Worm (Caenorhabditis elegans) whole organism, L4 larva: ENCODE results near the gene C15C7.4.

Experiments
- F10B5.3 ChIP-seq: sonication (generic microtip); optimal IDR thresholded peaks from 2 replicates; lab custom pipeline; 2016; ENCODE audit warnings: mild to moderate bottlenecking, missing genetic modification characterization, missing compliant biosample characterization
- F37D6.2 ChIP-seq: sonication (generic microtip); optimal IDR thresholded peaks from 2 replicates; lab custom pipeline; 2016; ENCODE audit warnings: mild to moderate bottlenecking, missing genetic modification characterization, missing compliant biosample characterization
- R02D3.7 ChIP-seq: fragments of 150-350 bp; sonication (generic microtip); optimal IDR thresholded peaks from 3 replicates; lab custom pipeline; 2014; ENCODE audit warnings: missing biosample characterization, missing genetic modification characterization
- Y105C5A.15 ChIP-seq: fragments of 200-800 bp; sonication (Bioruptor generic); IDR thresholded peaks from 2 replicates; pipeline ENCODE4 v1.3.6; 2022; ENCODE audit warnings: missing genetic modification characterization, missing compliant biosample characterization
- Y48G9A.11 ChIP-seq: fragments of 200-800 bp; sonication (Bioruptor generic); IDR thresholded peaks from 2 replicates; pipeline ENCODE4 v1.3.6; 2022; ENCODE audit warnings: missing genetic modification reagents, missing genetic modification characterization, missing compliant biosample characterization
- aha-1 ChIP-seq: fragments of 150-350 bp; peaks from one replicate; lab custom pipeline; 2014; ENCODE audit warnings: missing biosample characterization, missing genetic modification characterization
- ama-1 ChIP-seq: fragments of 150-350 bp; optimal IDR thresholded peaks from 2 replicates; lab custom pipeline; 2014; ENCODE audit warnings: inconsistent platforms, mixed read lengths
- attf-4 ChIP-seq: sonication (generic microtip); optimal IDR thresholded peaks from 3 replicates; lab custom pipeline; 2017; ENCODE audit warnings: missing biosample characterization, missing genetic modification characterization
- ceh-20 ChIP-seq: fragments of 200-800 bp; sonication (Bioruptor generic); IDR thresholded peaks from 2 replicates; pipeline ENCODE4 v1.3.6; 2022; ENCODE audit warnings: missing genetic modification reagents, missing genetic modification characterization, missing compliant biosample characterization
- ceh-28 ChIP-seq: fragments of 150-350 bp; optimal IDR thresholded peaks from 2 replicates; lab custom pipeline; 2014; ENCODE audit warnings: missing biosample characterization, missing genetic modification reagents, missing genetic modification characterization
- ces-1 ChIP-seq: fragments of 150-350 bp; sonication (generic microtip); optimal IDR thresholded peaks from 4 replicates; lab custom pipeline; 2014; ENCODE audit warnings: missing biosample characterization, missing genetic modification reagents, missing genetic modification characterization
- daf-16 ChIP-seq, 3 experiments: sonication (generic microtip); optimal IDR thresholded peaks; 2 replicates each; lab custom pipeline; 2016 to 2017; ENCODE audit warnings: missing genetic modification characterization in 3 of 3, missing genetic modification reagents in 3 of 3, mild to moderate bottlenecking in 2 of 3, missing compliant biosample characterization in 2 of 3, missing biosample characterization in 1 of 3, moderate library complexity in 1 of 3
- daf-19 ChIP-seq: fragments of 200-800 bp; sonication (Bioruptor generic); conservative IDR thresholded peaks from 2 replicates; pipeline ENCODE4 v1.3.6; 2022; ENCODE audit warnings: missing genetic modification characterization, missing compliant biosample characterization
- dmd-6 ChIP-seq: fragments of 200-800 bp; sonication (Bioruptor generic); IDR thresholded peaks from 2 replicates; pipeline ENCODE4 v1.3.6; 2022; ENCODE audit warnings: missing genetic modification reagents, missing genetic modification characterization, missing compliant biosample characterization
- dve-1 ChIP-seq: sonication (generic microtip); optimal IDR thresholded peaks from 2 replicates; lab custom pipeline; 2017; ENCODE audit warnings: antibody characterized with exemption, mild to moderate bottlenecking, missing genetic modification characterization, missing compliant biosample characterization; ENCODE audit not compliant: insufficient read depth
- hif-1 ChIP-seq, 2 experiments: sonication (generic microtip); optimal IDR thresholded peaks; 2 replicates each; lab custom pipeline; 2016 to 2017; ENCODE audit warnings: missing compliant biosample characterization in 2 of 2, missing genetic modification characterization in 2 of 2, missing genetic modification reagents in 2 of 2, missing genotype in 2 of 2, mild to moderate bottlenecking in 1 of 2
- hlh-11 ChIP-seq: fragments of 200-800 bp; sonication (Bioruptor generic); optimal IDR thresholded peaks from 2 replicates; lab custom pipeline; 2018; ENCODE audit warnings: mild to moderate bottlenecking, missing genetic modification characterization, missing compliant biosample characterization
- jun-1 ChIP-seq: fragments of 150-350 bp; optimal IDR thresholded peaks from 2 replicates; lab custom pipeline; 2014; ENCODE audit warnings: missing biosample characterization, missing genetic modification reagents, missing genetic modification characterization
- lim-7 ChIP-seq: fragments of 200-800 bp; sonication (Bioruptor generic); IDR thresholded peaks from 2 replicates; pipeline ENCODE4 v1.3.6; 2022; ENCODE audit warnings: missing genetic modification characterization, missing compliant biosample characterization
- lin-1 ChIP-seq: fragments of 200-800 bp; sonication (Bioruptor generic); IDR thresholded peaks from 2 replicates; pipeline ENCODE4 v1.3.6; 2022; ENCODE audit warnings: missing genetic modification reagents, missing genetic modification characterization, missing compliant biosample characterization
- lin-29 ChIP-seq: fragments of 200-800 bp; sonication (Bioruptor generic); IDR thresholded peaks from 2 replicates; pipeline ENCODE4 v1.3.6; 2022; ENCODE audit warnings: missing genetic modification reagents, missing genetic modification characterization, missing compliant biosample characterization
- lin-39 ChIP-seq: fragments of 150-350 bp; optimal IDR thresholded peaks from 2 replicates; lab custom pipeline; 2014; ENCODE audit warnings: missing biosample characterization, missing genetic modification reagents, missing genetic modification characterization
- lsy-2 ChIP-seq, 2 experiments: fragments of 150-350 bp in 1 of 2; sonication (generic microtip) in 1 of 2; optimal IDR thresholded peaks; 2 replicates each; lab custom pipeline; 2014 to 2017; ENCODE audit warnings: missing biosample characterization in 2 of 2, missing genetic modification characterization in 2 of 2
- mdt-29 ChIP-seq: fragments of 200-800 bp; sonication (Bioruptor generic); IDR thresholded peaks from 2 replicates; pipeline ENCODE4 v1.3.6; 2022; ENCODE audit warnings: missing genetic modification reagents, missing genetic modification characterization, missing compliant biosample characterization
- mes-2 ChIP-seq: sonication (generic microtip); optimal IDR thresholded peaks from 2 replicates; lab custom pipeline; 2016; ENCODE audit warnings: missing genotype, mild to moderate bottlenecking, missing genetic modification characterization, missing compliant biosample characterization; ENCODE audit not compliant: poor library complexity, severe bottlenecking
- nhr-10 ChIP-seq: fragments of 150-350 bp; optimal IDR thresholded peaks from 2 replicates; lab custom pipeline; 2014; ENCODE audit warnings: missing biosample characterization, missing genetic modification characterization
- nhr-102 ChIP-seq: sonication (generic microtip); optimal IDR thresholded peaks from 2 replicates; lab custom pipeline; 2016; ENCODE audit warnings: mild to moderate bottlenecking, missing genetic modification characterization, moderate library complexity, missing compliant biosample characterization
- nhr-11 ChIP-seq: fragments of 150-350 bp; optimal IDR thresholded peaks from 2 replicates; lab custom pipeline; 2014; ENCODE audit warnings: missing biosample characterization, missing genetic modification characterization
- nhr-237 ChIP-seq: sonication (generic microtip); optimal IDR thresholded peaks from 2 replicates; lab custom pipeline; 2017; ENCODE audit warnings: missing biosample characterization, missing genetic modification characterization
- nhr-25 ChIP-seq: sonication (generic microtip); optimal IDR thresholded peaks from 2 replicates; lab custom pipeline; 2017; ENCODE audit warnings: missing genetic modification characterization, mild to moderate bottlenecking, missing compliant biosample characterization, antibody characterized with exemption, moderate library complexity, borderline replicate concordance; ENCODE audit not compliant: insufficient read depth
- nhr-28 ChIP-seq: fragments of 150-350 bp; optimal IDR thresholded peaks from 2 replicates; lab custom pipeline; 2014; ENCODE audit warnings: missing biosample characterization, missing genetic modification characterization
- nhr-41 ChIP-seq: fragments of 200-800 bp; sonication (Bioruptor generic); IDR thresholded peaks from 2 replicates; pipeline ENCODE4 v1.3.6; 2022; ENCODE audit warnings: missing genetic modification reagents, missing genetic modification characterization, missing compliant biosample characterization
- nhr-42 ChIP-seq: fragments of 200-800 bp; sonication (Bioruptor generic); IDR thresholded peaks from 2 replicates; pipeline ENCODE4 v1.3.6; 2022; ENCODE audit warnings: missing genetic modification characterization, missing compliant biosample characterization
- nhr-48 ChIP-seq: sonication (generic microtip); optimal IDR thresholded peaks from 2 replicates; lab custom pipeline; 2016; ENCODE audit warnings: mild to moderate bottlenecking, missing genetic modification characterization, missing compliant biosample characterization
- nhr-76 ChIP-seq: fragments of 150-350 bp; optimal IDR thresholded peaks from 2 replicates; lab custom pipeline; 2014; ENCODE audit warnings: missing biosample characterization, missing genetic modification characterization
- nhr-77 ChIP-seq: fragments of 150-350 bp; optimal IDR thresholded peaks from 2 replicates; lab custom pipeline; 2014; ENCODE audit warnings: missing biosample characterization, missing genetic modification characterization
- pha-4 ChIP-seq, 2 experiments: fragments of 150-350 bp in 1 of 2; fragments of 200-800 bp in 1 of 2; sonication (Bioruptor generic) in 1 of 2; IDR thresholded peaks in 1 of 2; optimal IDR thresholded peaks in 1 of 2; 2 replicates each; pipeline versions ENCODE4 v1.3.6 to Lab custom; 2014 to 2022; ENCODE audit warnings: missing genetic modification characterization in 2 of 2, missing genetic modification reagents in 2 of 2, missing biosample characterization in 1 of 2, missing compliant biosample characterization in 1 of 2
- rbr-2 ChIP-seq: sonication (generic microtip); optimal IDR thresholded peaks from 2 replicates; lab custom pipeline; 2016; ENCODE audit warnings: missing genotype, missing genetic modification characterization, missing compliant biosample characterization
- saeg-2 ChIP-seq: fragments of 200-800 bp; sonication (Bioruptor generic); IDR thresholded peaks from 2 replicates; pipeline ENCODE4 v1.3.6; 2022; ENCODE audit warnings: missing genetic modification reagents, missing genetic modification characterization, missing compliant biosample characterization
- set-16 ChIP-seq: fragments of 200-800 bp; sonication (Bioruptor generic); IDR thresholded peaks from 2 replicates; pipeline ENCODE4 v1.3.6; 2022; ENCODE audit warnings: missing genetic modification reagents, missing genetic modification characterization, missing compliant biosample characterization
- snpc-1.2 ChIP-seq: fragments of 200-800 bp; sonication (Bioruptor generic); IDR thresholded peaks from 2 replicates; pipeline ENCODE4 v1.3.6; 2022; ENCODE audit warnings: missing genetic modification reagents, missing genetic modification characterization, missing compliant biosample characterization
- spr-1 ChIP-seq: sonication (generic microtip); optimal IDR thresholded peaks from 2 replicates; lab custom pipeline; 2016; ENCODE audit warnings: mild to moderate bottlenecking, missing genetic modification characterization, missing compliant biosample characterization
- unc-39 ChIP-seq: sonication (generic microtip); optimal IDR thresholded peaks from 2 replicates; lab custom pipeline; 2017; ENCODE audit warnings: missing biosample characterization, missing genetic modification characterization
- unc-62 ChIP-seq, 3 experiments: fragments of 150-350 bp in 1 of 3; sonication (generic microtip); optimal IDR thresholded peaks in 2 of 3; peaks in 1 of 3; 1 replicate in 1 of 3; 2 replicates in 2 of 3; lab custom pipeline; 2014 to 2017; ENCODE audit warnings: missing biosample characterization in 3 of 3, missing genetic modification characterization in 3 of 3, missing genetic modification reagents in 3 of 3, missing genotype in 1 of 3
- vab-7 ChIP-seq: fragments of 200-800 bp; sonication (Bioruptor generic); IDR thresholded peaks from 2 replicates; pipeline ENCODE4 v1.3.6; 2022; ENCODE audit warnings: missing genetic modification reagents, missing genetic modification characterization, missing compliant biosample characterization
- zag-1 ChIP-seq: fragments of 150-350 bp; optimal IDR thresholded peaks from 2 replicates; lab custom pipeline; 2014; ENCODE audit warnings: missing biosample characterization, missing genetic modification characterization
- zfp-3 ChIP-seq: fragments of 200-800 bp; sonication (Bioruptor generic); conservative IDR thresholded peaks from 2 replicates; pipeline ENCODE4 v1.3.6; 2022; ENCODE audit warnings: missing genetic modification reagents, missing genetic modification characterization, missing compliant biosample characterization

The C15C7.4 gene

DNA sequence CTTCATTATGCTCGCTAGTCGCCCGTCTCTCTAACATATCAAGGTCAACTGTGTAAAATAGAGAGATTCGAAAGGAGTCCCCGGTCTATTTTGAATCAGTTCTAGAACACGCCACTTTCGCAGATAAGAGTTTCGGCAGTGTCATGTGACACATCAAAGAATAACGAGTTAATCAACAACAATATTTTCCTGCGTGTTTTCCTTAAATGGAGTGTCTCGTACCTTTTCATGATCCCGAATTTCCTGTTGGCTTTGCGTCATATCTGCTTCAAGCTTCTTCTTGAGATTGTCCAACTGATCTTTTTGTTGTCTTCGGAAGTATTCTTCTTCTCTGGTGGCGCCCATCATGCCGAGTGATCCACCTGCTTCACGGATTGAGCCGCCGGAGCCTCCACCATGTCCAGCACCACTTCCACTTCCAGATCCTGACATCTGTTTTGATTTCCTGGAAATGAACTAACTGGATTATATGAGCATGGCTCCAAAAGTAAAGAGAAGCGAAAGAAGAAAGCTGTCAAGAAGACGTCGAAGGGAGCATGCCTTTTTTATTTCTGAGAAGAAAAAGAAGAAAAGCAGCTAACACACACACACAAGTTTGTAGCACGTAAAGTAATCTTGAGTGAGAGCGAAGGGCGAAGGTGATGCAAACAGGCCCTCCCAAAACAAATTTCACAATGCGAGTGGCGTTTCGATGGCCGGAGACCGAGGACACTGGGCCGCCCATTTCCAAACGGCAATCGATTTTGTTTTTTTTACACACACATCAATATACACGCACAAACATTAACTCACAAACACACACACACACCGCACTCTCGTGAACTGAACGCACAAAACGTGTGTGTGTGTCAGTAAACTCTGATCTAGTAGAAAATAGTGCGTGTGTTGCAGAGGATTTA, 30.0 kb upstream of the C15C7.4 start:
- TF ChIP-seq ceh-28 (tag; lab: Kevin White, UChicago), result peak; percentile 7
- no peak for TF ChIP-seq F37D6.2 (tag; lab: Kevin White, UChicago)
- no peak for TF ChIP-seq jun-1 (tag; lab: Kevin White, UChicago)
- peak; percentile 63 for TF ChIP-seq hlh-11
- TF ChIP-seq nhr-10 (tag; lab: Kevin White, UChicago), result peak; percentile 43
- TF ChIP-seq nhr-42 (GFP tag; lab: Robert Waterston, UW), result no peak
- TF ChIP-seq nhr-25 (tag; lab: Kevin White, UChicago), result peak; percentile 54
- no peak for TF ChIP-seq hif-1 (tag; optimal IDR thresholded peaks at IDR 0.05; lab: Kevin White, UChicago)
- no peak for TF ChIP-seq Y48G9A.11 (GFP tag; lab: Robert Waterston, UW)
- TF ChIP-seq mdt-29 (GFP tag; lab: Robert Waterston, UW), result peak; percentile 21; the same call in 1 of the 2 replicates
- TF ChIP-seq mes-2 (tag; lab: Kevin White, UChicago), result peak; percentile 24
- no peak for TF ChIP-seq nhr-41 (GFP tag; lab: Robert Waterston, UW)
- no peak for TF ChIP-seq Y105C5A.15 (GFP tag; lab: Robert Waterston, UW)
- TF ChIP-seq nhr-237 (tag; lab: Kevin White, UChicago), result no peak
- no peak for TF ChIP-seq F10B5.3
- peak in 1 of 2 experiments; percentile 93 for TF ChIP-seq unc-62 (GFP tag; optimal IDR thresholded peaks at IDR 0.05 in 1 of 2; lab: Kevin White, UChicago)
- TF ChIP-seq unc-62 (tag; optimal IDR thresholded peaks at IDR 0.05; lab: Kevin White, UChicago), result no peak
- TF ChIP-seq nhr-76 (tag; lab: Kevin White, UChicago), result no peak
- no peak for TF ChIP-seq zag-1
- TF ChIP-seq nhr-28 (tag; lab: Kevin White, UChicago), result peak; percentile 84
- TF ChIP-seq ces-1 (GFP tag; lab: Kevin White, UChicago), result no peak
- no peak for TF ChIP-seq snpc-1.2
- 0 out of 2 replicates have a peak, but pooled peaks have one; percentile 56 for TF ChIP-seq lin-1
- peak; percentile 85 for TF ChIP-seq ama-1 (lab: Kevin White, UChicago)
- TF ChIP-seq lim-7, result no peak
- no peak for TF ChIP-seq vab-7 (GFP tag; lab: Robert Waterston, UW)
- no peak for TF ChIP-seq R02D3.7 (tag; lab: Kevin White, UChicago)
- peak; percentile 35 for TF ChIP-seq nhr-102 (tag; lab: Kevin White, UChicago)
- peak; percentile 13 for TF ChIP-seq nhr-48
- peak; percentile 85 for TF ChIP-seq dve-1 (tag; lab: Kevin White, UChicago)
- TF ChIP-seq dmd-6, result peak; percentile 44; the same call in 1 of the 2 replicates
- TF ChIP-seq lin-29 (GFP tag; lab: Robert Waterston, UW), result no peak
- no peak; the same call in 1 of the 2 replicates for TF ChIP-seq pha-4 (GFP tag; IDR thresholded peaks at IDR 0.05; lab: Robert Waterston, UW)
- TF ChIP-seq pha-4 (tag; optimal IDR thresholded peaks at IDR 0.05; lab: Kevin White, UChicago), result peak; percentile 46
- TF ChIP-seq ceh-20, result no peak
- TF ChIP-seq unc-39 (tag; lab: Kevin White, UChicago), result no peak
- no peak for TF ChIP-seq rbr-2
- peak; percentile 48 for TF ChIP-seq nhr-11 (tag; lab: Kevin White, UChicago)
- peak; percentile 68; the same call in 1 of the 2 replicates for TF ChIP-seq zfp-3 (GFP tag; lab: Robert Waterston, UW)
- peak; percentile 39; the same call in 1 of the 2 replicates for TF ChIP-seq set-16 (GFP tag; lab: Robert Waterston, UW)
- TF ChIP-seq attf-4 (tag; lab: Kevin White, UChicago), result no peak
- peak in 1 of 2 experiments; percentile 49 for TF ChIP-seq daf-16 (GFP tag; optimal IDR thresholded peaks at IDR 0.05; lab: Kevin White, UChicago)
- peak; percentile 88 for TF ChIP-seq daf-16 (tag; optimal IDR thresholded peaks at IDR 0.05; lab: Kevin White, UChicago)
- TF ChIP-seq nhr-77 (tag; lab: Kevin White, UChicago), result peak; percentile 46
- no peak for TF ChIP-seq daf-19 (GFP tag; lab: Robert Waterston, UW)
- peak; percentile 89 for TF ChIP-seq aha-1 (tag; lab: Kevin White, UChicago)
- TF ChIP-seq saeg-2, result no peak
- no peak for TF ChIP-seq spr-1 (tag; lab: Kevin White, UChicago)
- no peak for TF ChIP-seq lin-39 (tag; lab: Kevin White, UChicago)
- peak in 1 of 2 experiments; percentile 14 for TF ChIP-seq lsy-2 (tag; optimal IDR thresholded peaks at IDR 0.05; lab: Kevin White, UChicago)
